Worm (Caenorhabditis elegans) whole organism, mixed stage, embryonic: ENCODE results near the gene Y82E9BR.5.

ENCODE experiments used
- bed-3 ChIP-seq: fragments of 200-800 bp; sonication (Bioruptor generic); optimal IDR thresholded peaks from 3 replicates; lab custom pipeline; 2018; ENCODE audit warnings: mild to moderate bottlenecking, missing genetic modification characterization, moderate library complexity, missing compliant biosample characterization
- blmp-1 ChIP-seq: fragments of 150-350 bp; optimal IDR thresholded peaks from 2 replicates; lab custom pipeline; 2014; ENCODE audit warnings: missing biosample characterization, missing genetic modification characterization
- ceh-83 ChIP-seq: fragments of 200-800 bp; sonication (Bioruptor generic); optimal IDR thresholded peaks from 2 replicates; lab custom pipeline; 2018; ENCODE audit warnings: mild to moderate bottlenecking, missing genetic modification characterization, missing compliant biosample characterization
- elt-1 ChIP-seq: sonication (generic microtip); optimal IDR thresholded peaks from 2 replicates; lab custom pipeline; 2017; ENCODE audit warnings: missing genetic modification characterization, mild to moderate bottlenecking, missing compliant biosample characterization, antibody characterized with exemption, moderate library complexity, borderline replicate concordance; ENCODE audit not compliant: insufficient read depth
- lsy-2 ChIP-seq: fragments of 150-350 bp; optimal IDR thresholded peaks from 2 replicates; lab custom pipeline; 2014; ENCODE audit warnings: missing biosample characterization, missing genetic modification characterization
- nhr-28 ChIP-seq: fragments of 150-350 bp; optimal IDR thresholded peaks from 2 replicates; lab custom pipeline; 2014; ENCODE audit warnings: missing biosample characterization, missing genetic modification characterization
- nhr-76 ChIP-seq: sonication (generic microtip); optimal IDR thresholded peaks from 2 replicates; lab custom pipeline; 2017; ENCODE audit warnings: missing biosample characterization, missing genetic modification characterization
- snpc-4 ChIP-seq: fragments of 150-350 bp; optimal IDR thresholded peaks from 2 replicates; lab custom pipeline; 2014; ENCODE audit warnings: missing biosample characterization, missing genetic modification characterization
- sptf-1 ChIP-seq: sonication (generic microtip); optimal IDR thresholded peaks from 2 replicates; lab custom pipeline; 2017; ENCODE audit warnings: mild to moderate bottlenecking, missing genetic modification characterization, moderate library complexity, missing compliant biosample characterization
- tbx-8 ChIP-seq: fragments of 200-800 bp; sonication (Bioruptor generic); optimal IDR thresholded peaks from 2 replicates; lab custom pipeline; 2018; ENCODE audit warnings: mild to moderate bottlenecking, missing genetic modification characterization, moderate library complexity, missing compliant biosample characterization
- unc-120 ChIP-seq: sonication (generic microtip); optimal IDR thresholded peaks from 2 replicates; lab custom pipeline; 2017; ENCODE audit warnings: missing genetic modification characterization, missing compliant biosample characterization; ENCODE audit not compliant: poor library complexity, severe bottlenecking
- zip-8 ChIP-seq: fragments of 150-350 bp; optimal IDR thresholded peaks from 2 replicates; lab custom pipeline; 2014; ENCODE audit warnings: missing biosample characterization, missing genetic modification characterization
- ztf-11 ChIP-seq: fragments of 150-350 bp; optimal IDR thresholded peaks from 2 replicates; lab custom pipeline; 2014; ENCODE audit warnings: missing biosample characterization, missing genetic modification characterization

- TF ChIP-seq zip-8 (tag; lab: Kevin White, UChicago) (no peak), elt-1 (tag; lab: Kevin White, UChicago) (no peak), ztf-11 (no peak), nhr-28 (tag; lab: Kevin White, UChicago) (no peak), lsy-2 (no peak), blmp-1 (no peak), ceh-83 (GFP tag; lab: Kevin White, UChicago) (no peak), unc-120 (tag; lab: Kevin White, UChicago) (no peak), sptf-1 (no peak), snpc-4 (tag; lab: Kevin White, UChicago) (no peak), nhr-76 (tag; lab: Kevin White, UChicago) (no peak), tbx-8 (GFP tag; lab: Kevin White, UChicago) (no peak), bed-3 (GFP tag; lab: Kevin White, UChicago) (no peak)
These were observed 17.4 kb downstream of the Y82E9BR.5 start, which contains the start of gene pals-19 for ce11 chrIII:1401497-1401990.
